Worm (Caenorhabditis elegans): Measurements from ENCODE around the gene C16D9.8.

ce11 chrV:8299191-8299854, 36.0 kb upstream of the C16D9.8 start, which contains the start of gene W02D7.5:
- no peak for TF ChIP-seq ama-1 (optimal IDR thresholded peaks at IDR 0.05)
- no peak for TF ChIP-seq ceh-13 (GFP tag; optimal IDR thresholded peaks at IDR 0.05)
- TF ChIP-seq flt-1 (GFP tag; IDR thresholded peaks at IDR 0.05) = no peak
- TF ChIP-seq aly-1 (tag; optimal IDR thresholded peaks at IDR 0.05) = no peak
- no peak for TF ChIP-seq tbx-11 (GFP tag; IDR thresholded peaks at IDR 0.05)
